Worm (Caenorhabditis elegans): ENCODE results near the gene cln-3.3.

DNA sequence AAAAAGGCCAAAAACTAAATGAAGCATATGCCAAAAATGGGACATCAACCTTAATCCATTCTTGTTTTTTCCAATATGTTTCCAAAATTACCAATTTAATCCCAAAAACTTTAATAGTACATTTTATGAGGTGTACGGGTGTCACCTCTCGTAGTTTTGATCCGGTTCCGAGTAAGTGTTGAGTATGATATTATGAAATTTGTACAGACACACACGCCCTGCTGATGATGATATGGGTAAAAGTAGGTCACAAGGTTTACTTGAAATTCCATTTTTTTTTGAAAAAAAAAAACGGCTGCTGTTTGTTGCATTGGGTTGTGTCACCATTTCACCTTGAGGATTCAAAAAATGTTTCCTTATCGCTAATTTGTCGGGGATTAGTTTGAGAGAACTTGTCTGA lies 24.9 kb upstream of the cln-3.3 start:
- TF ChIP-seq ama-1 (optimal IDR thresholded peaks at IDR 0.05), result no peak
- no peak for TF ChIP-seq pes-1 (GFP tag; IDR thresholded peaks at IDR 0.05)
- no peak for TF ChIP-seq tbx-37 (GFP tag; conservative IDR thresholded peaks at IDR 0.05)
- TF ChIP-seq B0310.2 (tag; optimal IDR thresholded peaks at IDR 0.05), result no peak
- TF ChIP-seq flt-1 (GFP tag; IDR thresholded peaks at IDR 0.05), result no peak
- no peak for TF ChIP-seq scrt-1 (GFP tag; IDR thresholded peaks at IDR 0.05)
- TF ChIP-seq ceh-13 (GFP tag; optimal IDR thresholded peaks at IDR 0.05), result no peak
- no peak for TF ChIP-seq sea-1 (GFP tag; conservative IDR thresholded peaks at IDR 0.05)
- TF ChIP-seq hmbx-1 (tag; optimal IDR thresholded peaks at IDR 0.05), result no peak
- TF ChIP-seq tbx-11 (GFP tag; IDR thresholded peaks at IDR 0.05), result no peak
- no peak for TF ChIP-seq tra-4 (tag; optimal IDR thresholded peaks at IDR 0.05)
- TF ChIP-seq hnd-1 (tag; optimal IDR thresholded peaks at IDR 0.05), result no peak
- TF ChIP-seq aly-1 (tag; optimal IDR thresholded peaks at IDR 0.05), result no peak
